Fruit fly (Drosophila melanogaster): ENCODE results near the gene CG33645.
A peak's percentile ranks its signal among the peaks of the same experiment; 100 is the strongest.

The CG33645 gene

DNA sequence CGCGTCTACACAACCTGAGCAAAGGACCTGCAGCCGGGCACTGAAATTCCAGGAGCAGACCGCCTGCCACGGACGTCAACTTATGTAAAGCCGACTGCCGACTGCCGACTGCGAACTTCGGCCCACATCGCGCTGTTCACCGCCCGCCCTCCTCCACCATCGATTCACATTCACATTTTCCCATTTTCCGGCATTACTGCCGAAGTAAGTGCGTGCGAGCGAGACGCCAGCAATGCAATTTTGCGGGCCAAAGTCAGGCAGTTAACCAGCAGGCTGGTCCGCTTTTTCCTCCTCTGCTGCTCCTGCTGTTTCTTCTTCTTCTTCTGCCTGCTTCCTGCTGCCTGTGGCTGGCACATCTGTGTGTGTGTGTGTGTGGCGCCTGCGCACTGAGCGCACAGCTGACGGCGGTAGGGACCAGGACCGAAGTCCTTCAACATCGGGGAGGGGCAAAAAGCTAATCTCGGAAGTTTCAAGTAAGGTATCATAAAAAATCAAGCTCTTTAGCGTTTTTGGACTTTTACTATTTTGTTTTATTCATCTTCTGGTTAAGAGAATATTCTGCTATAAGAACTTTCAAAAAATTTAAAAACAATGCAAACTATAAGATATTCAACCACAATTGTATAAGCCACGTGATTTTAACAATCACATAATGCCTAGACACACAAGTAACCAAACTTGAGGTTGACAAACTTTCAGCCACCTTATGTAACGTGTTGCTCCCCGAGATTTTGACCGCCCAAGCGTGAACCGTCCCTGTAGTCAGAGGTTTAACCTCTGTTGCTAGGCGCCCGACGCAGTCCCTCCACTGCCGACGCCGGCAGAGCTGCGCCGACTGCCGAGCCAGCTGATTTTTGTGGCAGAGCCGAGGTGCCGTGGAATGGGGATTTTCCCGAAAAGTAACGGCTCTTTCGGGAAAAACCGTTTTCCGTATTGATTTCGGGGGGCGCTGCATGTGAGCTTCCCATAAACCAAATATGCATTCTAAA lies 15.4 kb downstream of the CG33645 start (continued):
- TF ChIP-seq CG3847 (GFP tag; IDR thresholded peaks at IDR 0.05) (no peak), oc (tag; optimal IDR thresholded peaks at IDR 0.05) (no peak), chn (GFP tag; optimal IDR thresholded peaks at IDR 0.05) (peak; percentile 26), CG4328 (GFP tag; optimal IDR thresholded peaks at IDR 0.05) (peak; percentile 29), HLH3B (GFP tag; IDR thresholded peaks at IDR 0.05) (no peak), Six4 (GFP tag; optimal IDR thresholded peaks at IDR 0.05) (peak; percentile 35), tll (GFP tag; optimal IDR thresholded peaks at IDR 0.05) (peak; percentile 45 to 48), lola (GFP tag; optimal IDR thresholded peaks at IDR 0.05) (peak in 1 of 3 experiments; percentile 66), Tbp (GFP tag; optimal IDR thresholded peaks at IDR 0.05) (no peak), amos (GFP tag; IDR thresholded peaks at IDR 0.05; ENCODE audit: partially characterized antibody) (peak; percentile 45; the same call in 1 of the 2 replicates), gcm (GFP tag; optimal IDR thresholded peaks at IDR 0.05) (no peak), CG10979 (tag; optimal IDR thresholded peaks at IDR 0.05) (peak; percentile 65), Doc3 (GFP tag; IDR thresholded peaks at IDR 0.05; ENCODE audit: partially characterized antibody) (no peak), Camta (GFP tag; optimal IDR thresholded peaks at IDR 0.05) (peak; percentile 38), ham (GFP tag; IDR thresholded peaks at IDR 0.05) (no peak), lbe (GFP tag; optimal IDR thresholded peaks at IDR 0.05) (no peak), CG34376 (GFP tag; optimal IDR thresholded peaks at IDR 0.05) (peak; percentile 40), twi (tag; optimal IDR thresholded peaks at IDR 0.05) (peak; percentile 14), yki (optimal IDR thresholded peaks at IDR 0.05) (no peak), zf30C (GFP tag; optimal IDR thresholded peaks at IDR 0.05) (no peak), HLH4C (GFP tag; IDR thresholded peaks at IDR 0.05; ENCODE audit: partially characterized antibody) (no peak), Rfx (GFP tag; IDR thresholded peaks at IDR 0.05) (peak; percentile 81), Dad (GFP tag; optimal IDR thresholded peaks at IDR 0.05) (peak; percentile 5), CG17385 (GFP tag; optimal IDR thresholded peaks at IDR 0.05) (peak; percentile 77), sens-2 (GFP tag; IDR thresholded peaks at IDR 0.05) (no peak), esg (GFP tag; conservative IDR thresholded peaks at IDR 0.05) (peak; percentile 32; the same call in 1 of the 2 replicates), tap (tag; optimal IDR thresholded peaks at IDR 0.05) (no peak), PHDP (tag; optimal IDR thresholded peaks at IDR 0.05) (no peak), CG13424 (tag; optimal IDR thresholded peaks at IDR 0.05) (peak; percentile 32), D (optimal IDR thresholded peaks at IDR 0.05) (no peak), D (GFP tag; optimal IDR thresholded peaks at IDR 0.05) (peak; percentile 46), ranshi (GFP tag; IDR thresholded peaks at IDR 0.05) (0 out of 2 replicates have a peak, but pooled peaks have one; percentile 38), CG6683 (GFP tag; optimal IDR thresholded peaks at IDR 0.05) (no peak), C15 (GFP tag; IDR thresholded peaks at IDR 0.05) (no peak), h (optimal IDR thresholded peaks at IDR 0.05) (no peak), aop (GFP tag; IDR thresholded peaks at IDR 0.05) (no peak), CG11696 (GFP tag; IDR thresholded peaks at IDR 0.05) (no peak), insv (GFP tag; optimal IDR thresholded peaks at IDR 0.05) (no peak), CG1233 (GFP tag; optimal IDR thresholded peaks at IDR 0.05) (peak; percentile 52), CrebB (tag; optimal IDR thresholded peaks at IDR 0.05) (no peak), Dfd (GFP tag; optimal IDR thresholded peaks at IDR 0.05) (peak in 1 of 2 experiments; percentile 72), CG3065 (GFP tag; optimal IDR thresholded peaks at IDR 0.05) (no peak), Side (GFP tag; optimal IDR thresholded peaks at IDR 0.05) (peak; percentile 49), CG18476 (GFP tag; optimal IDR thresholded peaks at IDR 0.05) (peak; percentile 32), Lhr (GFP tag; optimal IDR thresholded peaks at IDR 0.05) (no peak), ap (GFP tag; IDR thresholded peaks at IDR 0.05) (no peak), Taf1 (GFP tag; IDR thresholded peaks at IDR 0.05) (no peak), nerfin-2 (GFP tag; IDR thresholded peaks at IDR 0.05; ENCODE audit: partially characterized antibody) (no peak), crp (GFP tag; optimal IDR thresholded peaks at IDR 0.05) (peak in 1 of 2 experiments; percentile 56)
